Worm (Caenorhabditis elegans): ENCODE measurements around the gene col-140.

The col-140 gene

ce11 chrV:5836616-5836982, at the start of gene col-140:
Gene col-140 (minus strand): TSS chrV:5836834.
- TF ChIP-seq ham-2 (GFP tag; optimal IDR thresholded peaks at IDR 0.05) (no peak), ztf-11 (tag; optimal IDR thresholded peaks at IDR 0.05) (no peak), ceh-83 (GFP tag; optimal IDR thresholded peaks at IDR 0.05) (no peak), unc-62 (GFP tag; optimal IDR thresholded peaks at IDR 0.05) (no peak), hlh-1 (tag; optimal IDR thresholded peaks at IDR 0.05) (no peak), ceh-43 (GFP tag; optimal IDR thresholded peaks at IDR 0.05) (no peak), sem-2 (GFP tag; optimal IDR thresholded peaks at IDR 0.05) (no peak), unc-39 (tag; optimal IDR thresholded peaks at IDR 0.05) (no peak), pha-4 (tag; optimal IDR thresholded peaks at IDR 0.05) (no peak), nhr-76 (tag; optimal IDR thresholded peaks at IDR 0.05) (no peak), nhr-12 (tag; optimal IDR thresholded peaks at IDR 0.05) (no peak), lin-13 (tag; optimal IDR thresholded peaks at IDR 0.05) (no peak)

- TF ChIP-seq snpc-4 (tag; optimal IDR thresholded peaks at IDR 0.05) (no peak), ham-2 (GFP tag; optimal IDR thresholded peaks at IDR 0.05) (no peak), lin-32 (GFP tag; optimal IDR thresholded peaks at IDR 0.05) (no peak), unc-39 (tag; optimal IDR thresholded peaks at IDR 0.05) (no peak), hlh-1 (tag; optimal IDR thresholded peaks at IDR 0.05) (no peak), nhr-12 (tag; optimal IDR thresholded peaks at IDR 0.05) (no peak), flh-1 (GFP tag; optimal IDR thresholded peaks at IDR 0.05) (no peak), elt-1 (tag; optimal IDR thresholded peaks at IDR 0.05; ENCODE audit: borderline replicate concordance, insufficient read depth) (no peak), ces-1 (GFP tag; optimal IDR thresholded peaks at IDR 0.05) (no peak)
Observed at ce11 chrV:5883735-5884134, 47.1 kb upstream of the col-140 start, which contains the start of gene C04E6.8. Gene C04E6.8 (minus strand): TSS chrV:5883835.

- no peak for TF ChIP-seq ham-2 (GFP tag; optimal IDR thresholded peaks at IDR 0.05)
- TF ChIP-seq lin-13 (tag; optimal IDR thresholded peaks at IDR 0.05), result no peak
- no peak for TF ChIP-seq tbx-8 (GFP tag; optimal IDR thresholded peaks at IDR 0.05)
- TF ChIP-seq ceh-43 (GFP tag; optimal IDR thresholded peaks at IDR 0.05), result no peak
- TF ChIP-seq lsy-2 (tag; optimal IDR thresholded peaks at IDR 0.05), result no peak
- TF ChIP-seq cnd-1 (tag; optimal IDR thresholded peaks at IDR 0.05), result no peak
- no peak for TF ChIP-seq unc-39 (tag; optimal IDR thresholded peaks at IDR 0.05)
- TF ChIP-seq nhr-12 (tag; optimal IDR thresholded peaks at IDR 0.05), result no peak
- no peak for TF ChIP-seq sptf-1 (tag; optimal IDR thresholded peaks at IDR 0.05)
- TF ChIP-seq mep-1 (tag; optimal IDR thresholded peaks at IDR 0.05), result no peak
- TF ChIP-seq elt-3 (tag; optimal IDR thresholded peaks at IDR 0.05), result no peak
- TF ChIP-seq nhr-2 (tag; optimal IDR thresholded peaks at IDR 0.05), result no peak
- no peak for TF ChIP-seq elt-1 (tag; optimal IDR thresholded peaks at IDR 0.05; ENCODE audit: borderline replicate concordance, insufficient read depth)
- TF ChIP-seq nhr-28 (tag; optimal IDR thresholded peaks at IDR 0.05), result no peak
- TF ChIP-seq ceh-39 (tag; optimal IDR thresholded peaks at IDR 0.05), result no peak
- no peak for TF ChIP-seq bed-3 (GFP tag; optimal IDR thresholded peaks at IDR 0.05)
- no peak for TF ChIP-seq sem-2 (GFP tag; optimal IDR thresholded peaks at IDR 0.05)
Observed at ce11 chrV:5882429-5882828, 45.8 kb upstream of the col-140 start.

ce11 chrV:5880064-5880463, 43.4 kb upstream of the col-140 start, which contains the start of gene C02G6.3:
Gene C02G6.3 (plus strand): TSS chrV:5880364.
- no peak for TF ChIP-seq mls-2 (tag; optimal IDR thresholded peaks at IDR 0.05)
- TF ChIP-seq nhr-12 (tag; optimal IDR thresholded peaks at IDR 0.05), result no peak
- no peak for TF ChIP-seq cnd-1 (tag; optimal IDR thresholded peaks at IDR 0.05)

- no peak for TF ChIP-seq unc-39 (tag; optimal IDR thresholded peaks at IDR 0.05)
- TF ChIP-seq ztf-11 (tag; optimal IDR thresholded peaks at IDR 0.05), result no peak
- TF ChIP-seq sptf-1 (tag; optimal IDR thresholded peaks at IDR 0.05), result no peak
- TF ChIP-seq unc-120 (tag; optimal IDR thresholded peaks at IDR 0.05; ENCODE audit: poor library complexity, severe bottlenecking), result no peak
- TF ChIP-seq nhr-28 (tag; optimal IDR thresholded peaks at IDR 0.05), result no peak
- no peak for TF ChIP-seq elt-1 (tag; optimal IDR thresholded peaks at IDR 0.05; ENCODE audit: borderline replicate concordance, insufficient read depth)
- no peak for TF ChIP-seq elt-3 (tag; optimal IDR thresholded peaks at IDR 0.05)
Observed at ce11 chrV:5876966-5877365, 40.3 kb upstream of the col-140 start.

- TF ChIP-seq unc-62 (GFP tag; optimal IDR thresholded peaks at IDR 0.05) (no peak), ces-1 (GFP tag; optimal IDR thresholded peaks at IDR 0.05) (no peak), bed-3 (GFP tag; optimal IDR thresholded peaks at IDR 0.05) (no peak), mep-1 (tag; optimal IDR thresholded peaks at IDR 0.05) (no peak), lsy-2 (tag; optimal IDR thresholded peaks at IDR 0.05) (no peak), nhr-2 (tag; optimal IDR thresholded peaks at IDR 0.05) (no peak), nhr-237 (tag; optimal IDR thresholded peaks at IDR 0.05) (no peak), flh-1 (GFP tag; optimal IDR thresholded peaks at IDR 0.05) (no peak), tbx-8 (GFP tag; optimal IDR thresholded peaks at IDR 0.05) (no peak), mab-5 (tag; optimal IDR thresholded peaks at IDR 0.05) (no peak), ztf-11 (tag; optimal IDR thresholded peaks at IDR 0.05) (no peak), nhr-28 (tag; optimal IDR thresholded peaks at IDR 0.05) (no peak), ceh-83 (GFP tag; optimal IDR thresholded peaks at IDR 0.05) (no peak), mls-2 (tag; optimal IDR thresholded peaks at IDR 0.05) (no peak), zip-8 (tag; optimal IDR thresholded peaks at IDR 0.05) (no peak), drap-1 (GFP tag; optimal IDR thresholded peaks at IDR 0.05) (no peak), hlh-1 (tag; optimal IDR thresholded peaks at IDR 0.05) (no peak), nhr-76 (tag; optimal IDR thresholded peaks at IDR 0.05) (no peak)
Observed at ce11 chrV:5871759-5872158, 35.1 kb upstream of the col-140 start, which contains the start of gene C02G6.2. Gene C02G6.2 (plus strand): TSS chrV:5872059.

Measured in whole organism, mixed stage, embryonic.